Worm (Caenorhabditis elegans): ENCODE measurements around the gene F27E5.7.

ce11 chrII:10155106-10155505 is 32.5 kb downstream of the F27E5.7 start, which contains the start of gene nlp-63:
- TF ChIP-seq mml-1 (tag; optimal IDR thresholded peaks at IDR 0.05) (no peak), ceh-82 (tag; optimal IDR thresholded peaks at IDR 0.05) (no peak), nhr-28 (tag; optimal IDR thresholded peaks at IDR 0.05) (no peak), nhr-237 (tag; optimal IDR thresholded peaks at IDR 0.05) (no peak), elt-1 (tag; optimal IDR thresholded peaks at IDR 0.05) (no peak)
